Worm (Caenorhabditis elegans): ENCODE data around the gene F35C11.3.

DNA sequence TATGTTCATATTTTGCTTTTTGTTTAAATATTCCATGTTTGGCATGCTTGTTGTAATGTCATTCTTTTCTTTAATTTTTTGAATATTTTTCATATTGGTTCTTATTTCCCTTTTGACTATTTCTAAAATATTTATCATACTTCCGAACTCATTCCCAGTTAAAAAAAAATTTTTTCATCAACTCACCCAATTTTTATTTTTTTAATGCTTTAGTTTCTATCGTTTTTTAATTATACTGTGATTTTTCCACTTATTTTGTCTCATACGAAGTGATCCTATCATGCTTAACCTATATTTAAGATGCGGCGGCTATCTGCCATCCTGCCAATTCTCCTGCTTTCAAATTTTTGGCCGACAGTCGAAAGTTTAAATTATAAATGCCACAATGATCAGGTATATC is 48.1 kb upstream of the F35C11.3 start, which contains the start of gene qua-1:
- TF ChIP-seq nhr-11 (tag; optimal IDR thresholded peaks at IDR 0.05) (no peak), pha-2 (tag; optimal IDR thresholded peaks at IDR 0.05) (no peak), hlh-15 (tag; optimal IDR thresholded peaks at IDR 0.05) (no peak), hlh-30 (tag; optimal IDR thresholded peaks at IDR 0.05; ENCODE audit: insufficient read depth) (no peak), pag-3 (tag; optimal IDR thresholded peaks at IDR 0.05; ENCODE audit: borderline replicate concordance) (no peak), ama-1 (optimal IDR thresholded peaks at IDR 0.05) (no peak), sox-2 (GFP tag; IDR thresholded peaks at IDR 0.05) (no peak), pha-4 (tag; optimal IDR thresholded peaks at IDR 0.05) (no peak), ceh-2 (tag; optimal IDR thresholded peaks at IDR 0.05) (no peak), sdc-2 (tag; optimal IDR thresholded peaks at IDR 0.05) (no peak), fkh-10 (GFP tag; optimal IDR thresholded peaks at IDR 0.05) (no peak), nfya-1 (tag; optimal IDR thresholded peaks at IDR 0.05) (no peak), F13H6.1 (tag; optimal IDR thresholded peaks at IDR 0.05) (no peak)

All from whole organism, late embryonic.